Worm (Caenorhabditis elegans): ENCODE results near the gene Y54G2A.13.

ce11 chrIV:2819633-2820032 is at the start of gene Y54G2A.13:
- TF ChIP-seq dsc-1 (tag; optimal IDR thresholded peaks at IDR 0.05) (no peak), tbx-2 (tag; optimal IDR thresholded peaks at IDR 0.05) (no peak), sox-4 (tag; optimal IDR thresholded peaks at IDR 0.05) (no peak), mef-2 (tag; optimal IDR thresholded peaks at IDR 0.05) (no peak), C04F5.9 (tag; optimal IDR thresholded peaks at IDR 0.05) (no peak), lsy-2 (tag; optimal IDR thresholded peaks at IDR 0.05) (no peak), ceh-82 (tag; optimal IDR thresholded peaks at IDR 0.05) (no peak), skn-1 (tag; optimal IDR thresholded peaks at IDR 0.05) (no peak), rnt-1 (tag; optimal IDR thresholded peaks at IDR 0.05) (no peak), unc-62 (GFP tag; optimal IDR thresholded peaks at IDR 0.05) (no peak), pag-3 (tag; optimal IDR thresholded peaks at IDR 0.05; ENCODE audit: borderline replicate concordance, insufficient read depth) (no peak), lir-3 (tag; optimal IDR thresholded peaks at IDR 0.05; ENCODE audit: poor library complexity) (no peak), mdl-1 (tag; optimal IDR thresholded peaks at IDR 0.05) (no peak)

Measured in whole organism, L1 larva.